Fruit fly (Drosophila melanogaster) whole organism, embryonic: ENCODE data around the gene CG14329.

Source experiments
- Abd-B ChIP-seq: fragments of 200-800 bp; sonication (Bioruptor generic); optimal IDR thresholded peaks from 2 replicates; lab custom pipeline; 2018; ENCODE audit warnings: missing biosample characterization, mild to moderate bottlenecking, missing genetic modification characterization, moderate library complexity
- Adf1 ChIP-seq: fragments of 200-800 bp; sonication (Bioruptor generic); IDR thresholded peaks from 2 replicates; pipeline ENCODE4 v1.3.6; 2022; ENCODE audit warnings: missing biosample characterization, missing genetic modification characterization
- C15 ChIP-seq: fragments of 200-800 bp; sonication (Bioruptor generic); IDR thresholded peaks from 3 replicates; pipeline ENCODE4 v1.3.6; 2022; ENCODE audit warnings: missing biosample characterization, missing genetic modification characterization
- CG10274 ChIP-seq: fragments of 200-800 bp; sonication (Bioruptor generic); optimal IDR thresholded peaks from 3 replicates; lab custom pipeline; 2017; ENCODE audit warnings: missing biosample characterization, mild to moderate bottlenecking, missing genetic modification characterization
- CG11696 ChIP-seq: fragments of 200-800 bp; sonication (Bioruptor generic); IDR thresholded peaks from 2 replicates; pipeline ENCODE4 v1.3.6; 2022; ENCODE audit warnings: missing biosample characterization, missing genetic modification characterization
- CG13296 ChIP-seq: fragments of 200-800 bp; sonication (Bioruptor generic); optimal IDR thresholded peaks from 3 replicates; lab custom pipeline; 2018; ENCODE audit warnings: missing biosample characterization, mild to moderate bottlenecking, missing genetic modification characterization
- CG14710 ChIP-seq: fragments of 200-800 bp; sonication (Bioruptor generic); optimal IDR thresholded peaks from 3 replicates; lab custom pipeline; 2019; ENCODE audit warnings: missing biosample characterization, mild to moderate bottlenecking, missing genetic modification characterization, moderate library complexity
- CG14965 ChIP-seq: fragments of 200-800 bp; sonication (Bioruptor generic); optimal IDR thresholded peaks from 2 replicates; lab custom pipeline; 2016; ENCODE audit warnings: missing biosample characterization, missing genetic modification characterization, borderline replicate concordance
- CG16779 ChIP-seq: fragments of 200-800 bp; sonication (Bioruptor generic); IDR thresholded peaks from 2 replicates; pipeline ENCODE4 v1.3.6; 2022; ENCODE audit warnings: missing biosample characterization, missing genetic modification characterization
- CG16813 ChIP-seq: fragments of 200-800 bp; sonication (Bioruptor generic); IDR thresholded peaks from 3 replicates; pipeline ENCODE4 v1.3.6; 2022; ENCODE audit warnings: missing biosample characterization, missing genetic modification characterization; ENCODE audit not compliant: partially characterized antibody
- CG16815 ChIP-seq: fragments of 200-800 bp; sonication (Bioruptor generic); optimal IDR thresholded peaks from 3 replicates; lab custom pipeline; 2017; ENCODE audit warnings: missing biosample characterization, mild to moderate bottlenecking, missing genetic modification characterization
- CG2712 ChIP-seq: fragments of 200-800 bp; optimal IDR thresholded peaks from 3 replicates; lab custom pipeline; 2019; ENCODE audit warnings: missing biosample characterization, mild to moderate bottlenecking, missing genetic modification characterization, moderate library complexity
- CG32532 ChIP-seq: fragments of 200-800 bp; sonication (Bioruptor generic); IDR thresholded peaks from 2 replicates; pipeline ENCODE4 v1.3.6; 2022; ENCODE audit warnings: missing biosample characterization, missing genetic modification characterization
- CG4282 ChIP-seq: fragments of 200-800 bp; sonication (Bioruptor generic); optimal IDR thresholded peaks from 2 replicates; lab custom pipeline; 2016; ENCODE audit warnings: missing biosample characterization, missing genetic modification characterization
- CG4730 ChIP-seq: fragments of 200-800 bp; sonication (Bioruptor generic); IDR thresholded peaks from 2 replicates; pipeline ENCODE4 v1.3.6; 2022; ENCODE audit warnings: missing biosample characterization, missing genetic modification characterization
- CG7271 ChIP-seq: fragments of 200-800 bp; sonication (Bioruptor generic); optimal IDR thresholded peaks from 2 replicates; lab custom pipeline; 2018; ENCODE audit warnings: missing biosample characterization, mild to moderate bottlenecking, missing genetic modification characterization, moderate library complexity
- CG8478 ChIP-seq: fragments of >200 bp; optimal IDR thresholded peaks from 2 replicates; lab custom pipeline; 2018
- CG8765 ChIP-seq: fragments of 200-800 bp; sonication (Bioruptor generic); IDR thresholded peaks from 2 replicates; pipeline ENCODE4 v1.3.6; 2022; ENCODE audit warnings: missing biosample characterization, missing genetic modification characterization
- CG8924 ChIP-seq: fragments of 200-800 bp; optimal IDR thresholded peaks from 3 replicates; lab custom pipeline; 2019; ENCODE audit warnings: missing biosample characterization, mild to moderate bottlenecking, missing genetic modification characterization, moderate library complexity
- CG9215 ChIP-seq: fragments of 200-800 bp; sonication (Bioruptor generic); IDR thresholded peaks from 2 replicates; pipeline ENCODE4 v1.3.6; 2022; ENCODE audit warnings: missing biosample characterization, missing genetic modification characterization
- CG9437 ChIP-seq: fragments of 200-800 bp; sonication (Bioruptor generic); optimal IDR thresholded peaks from 2 replicates; lab custom pipeline; 2018; ENCODE audit warnings: missing biosample characterization, mild to moderate bottlenecking, missing genetic modification characterization
- CrebB ChIP-seq: fragments of 200-800 bp; sonication (Bioruptor generic); optimal IDR thresholded peaks from 3 replicates; lab custom pipeline; 2018; ENCODE audit warnings: missing biosample characterization, mild to moderate bottlenecking, missing genetic modification characterization
- D ChIP-seq, 2 experiments: fragments of 200-800 bp in 1 of 2; fragments of >200 bp in 1 of 2; sonication (Bioruptor generic) in 1 of 2; optimal IDR thresholded peaks; 2 replicates in 1 of 2; 3 replicates in 1 of 2; lab custom pipeline; 2017; ENCODE audit warnings: mild to moderate bottlenecking in 1 of 2, missing biosample characterization in 1 of 2, missing genetic modification characterization in 1 of 2, missing genetic modification reagents in 1 of 2
- D19A ChIP-seq: fragments of 200-800 bp; optimal IDR thresholded peaks from 3 replicates; lab custom pipeline; 2019; ENCODE audit warnings: missing biosample characterization, mild to moderate bottlenecking, missing genetic modification characterization, moderate library complexity
- Dfd ChIP-seq, 2 experiments: fragments of >200 bp; optimal IDR thresholded peaks; 2 replicates each; lab custom pipeline; 2017; ENCODE audit warnings: missing biosample characterization in 2 of 2, missing genetic modification characterization in 2 of 2
- E2f1 ChIP-seq: fragments of 200-800 bp; sonication (Bioruptor generic); IDR thresholded peaks from 2 replicates; pipeline ENCODE4 v1.3.6; 2022; ENCODE audit warnings: missing biosample characterization, missing genetic modification characterization
- HLH4C ChIP-seq: fragments of 200-800 bp; sonication (Bioruptor generic); IDR thresholded peaks from 3 replicates; pipeline ENCODE4 v1.3.6; 2022; ENCODE audit warnings: missing biosample characterization, missing genetic modification characterization; ENCODE audit not compliant: partially characterized antibody
- Hand ChIP-seq: fragments of 200-800 bp; sonication (Bioruptor generic); optimal IDR thresholded peaks from 2 replicates; lab custom pipeline; 2017; ENCODE audit warnings: mild to moderate bottlenecking, missing biosample characterization, missing genetic modification reagents, missing genetic modification characterization
- MTF-1 ChIP-seq: fragments of 200-800 bp; sonication (Bioruptor generic); optimal IDR thresholded peaks from 2 replicates; lab custom pipeline; 2018; ENCODE audit warnings: missing biosample characterization, mild to moderate bottlenecking, missing genetic modification characterization, borderline replicate concordance
- Meics ChIP-seq: fragments of 200-800 bp; sonication (Bioruptor generic); optimal IDR thresholded peaks from 2 replicates; lab custom pipeline; 2017; ENCODE audit warnings: missing biosample characterization, mild to moderate bottlenecking, missing genetic modification characterization
- Nf-YC ChIP-seq: fragments of 200-800 bp; optimal IDR thresholded peaks from 3 replicates; lab custom pipeline; 2019; ENCODE audit warnings: missing biosample characterization, mild to moderate bottlenecking, missing genetic modification characterization, moderate library complexity
- Oli ChIP-seq: fragments of 200-800 bp; sonication (Bioruptor generic); optimal IDR thresholded peaks from 2 replicates; lab custom pipeline; 2018; ENCODE audit warnings: missing biosample characterization, mild to moderate bottlenecking, missing genetic modification characterization, moderate library complexity
- amos ChIP-seq: fragments of 200-800 bp; sonication (Bioruptor generic); IDR thresholded peaks from 2 replicates; pipeline ENCODE4 v1.3.6; 2022; ENCODE audit warnings: missing biosample characterization, missing genetic modification characterization; ENCODE audit not compliant: partially characterized antibody
- ase ChIP-seq: fragments of 200-800 bp; sonication (Bioruptor generic); IDR thresholded peaks from 3 replicates; pipeline ENCODE4 v1.3.6; 2022; ENCODE audit warnings: missing biosample characterization, missing genetic modification characterization
- ato ChIP-seq: fragments of 200-800 bp; sonication (Bioruptor generic); IDR thresholded peaks from 2 replicates; pipeline ENCODE4 v1.3.6; 2022; ENCODE audit warnings: missing biosample characterization, missing genetic modification characterization; ENCODE audit not compliant: partially characterized antibody
- dmrt11E ChIP-seq: fragments of 200-800 bp; sonication (Bioruptor generic); optimal IDR thresholded peaks from 3 replicates; lab custom pipeline; 2018; ENCODE audit warnings: missing biosample characterization, mild to moderate bottlenecking, missing genetic modification characterization, moderate library complexity
- en ChIP-seq: fragments of 200-800 bp; sonication (Bioruptor generic); optimal IDR thresholded peaks from 2 replicates; lab custom pipeline; 2016; ENCODE audit warnings: missing biosample characterization, missing genetic modification characterization
- gsb-n ChIP-seq: fragments of 200-800 bp; sonication (Bioruptor generic); optimal IDR thresholded peaks from 3 replicates; lab custom pipeline; 2018; ENCODE audit warnings: missing biosample characterization, mild to moderate bottlenecking, missing genetic modification characterization
- ind ChIP-seq: fragments of 200-800 bp; sonication (Bioruptor generic); optimal IDR thresholded peaks from 3 replicates; lab custom pipeline; 2016; ENCODE audit warnings: missing biosample characterization, missing genetic modification characterization
- lmd ChIP-seq: fragments of 200-800 bp; sonication (Bioruptor generic); IDR thresholded peaks from 2 replicates; pipeline ENCODE4 v1.3.6; 2022; ENCODE audit warnings: missing biosample characterization, missing genetic modification characterization
- nerfin-2 ChIP-seq: fragments of 200-800 bp; sonication (Bioruptor generic); IDR thresholded peaks from 2 replicates; pipeline ENCODE4 v1.3.6; 2022; ENCODE audit warnings: missing biosample characterization, missing genetic modification characterization; ENCODE audit not compliant: partially characterized antibody
- oc ChIP-seq: fragments of 200-800 bp; sonication (Bioruptor generic); optimal IDR thresholded peaks from 2 replicates; lab custom pipeline; 2018; ENCODE audit warnings: missing biosample characterization, mild to moderate bottlenecking, missing genetic modification characterization, moderate library complexity
- pb ChIP-seq: fragments of 200-800 bp; sonication (Bioruptor generic); optimal IDR thresholded peaks from 3 replicates; lab custom pipeline; 2016; ENCODE audit warnings: missing biosample characterization, missing genetic modification characterization
- pfk ChIP-seq: fragments of 200-800 bp; sonication (Bioruptor generic); optimal IDR thresholded peaks from 2 replicates; lab custom pipeline; 2018; ENCODE audit warnings: missing biosample characterization, mild to moderate bottlenecking, missing genetic modification characterization, moderate library complexity
- repo ChIP-seq: fragments of 200-800 bp; sonication (Bioruptor generic); optimal IDR thresholded peaks from 2 replicates; lab custom pipeline; 2016; ENCODE audit warnings: missing biosample characterization, missing genetic modification characterization
- trh ChIP-seq: fragments of 200-800 bp; sonication (Bioruptor generic); optimal IDR thresholded peaks from 2 replicates; lab custom pipeline; 2016; ENCODE audit warnings: missing biosample characterization, missing genetic modification characterization
- z ChIP-seq: fragments of 200-800 bp; sonication (Bioruptor generic); IDR thresholded peaks from 3 replicates; pipeline ENCODE4 v1.3.6; 2022; ENCODE audit warnings: missing biosample characterization, missing genetic modification characterization
- zen2 ChIP-seq: fragments of 200-800 bp; sonication (Bioruptor generic); IDR thresholded peaks from 3 replicates; pipeline ENCODE4 v1.3.6; 2022; ENCODE audit warnings: missing biosample characterization, missing genetic modification characterization; ENCODE audit not compliant: partially characterized antibody

Gene CG14329

DNA sequence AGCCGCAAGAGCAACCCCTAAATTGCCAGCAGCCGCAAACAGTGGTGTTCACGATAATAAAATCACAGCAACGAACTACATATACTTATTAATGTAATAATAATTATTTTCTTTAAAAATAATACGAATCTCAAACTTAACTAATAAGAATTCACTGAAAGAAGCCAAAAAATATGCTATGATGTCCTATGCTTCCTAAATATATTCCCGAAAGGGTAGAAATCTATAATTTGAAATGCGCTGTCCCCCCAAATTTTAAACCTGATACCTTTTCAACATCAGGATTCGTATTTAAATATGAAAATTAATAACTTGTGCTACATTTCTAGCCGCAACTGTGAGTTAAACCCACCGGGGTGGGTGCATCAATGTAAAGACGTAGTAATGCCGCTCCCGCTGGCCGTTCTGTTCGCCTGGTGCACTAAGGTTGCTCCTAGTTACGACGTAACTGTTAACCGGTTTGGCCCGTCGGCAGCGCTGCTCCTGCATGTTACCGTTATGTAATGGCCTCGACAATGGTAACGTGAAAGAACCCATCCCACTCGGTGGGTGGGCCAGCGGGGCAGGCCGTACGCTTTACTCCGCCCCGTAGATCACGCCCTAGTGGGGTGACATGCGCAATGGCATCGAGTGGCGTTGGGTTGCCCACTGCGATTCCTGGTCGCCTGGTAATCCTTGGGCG, 4.8 kb upstream of the CG14329 start (continued):
- no peak for TF ChIP-seq pfk
- 0 out of 3 replicates have a peak, but pooled peaks have one; percentile 16 for TF ChIP-seq CG16813
- no peak for TF ChIP-seq CrebB (tag; lab: Kevin White, UChicago)
- peak; percentile 80; the same call in 1 of the 2 replicates for TF ChIP-seq Adf1 (GFP tag; lab: Robert Waterston, UW)
- TF ChIP-seq Nf-YC (tag; lab: Kevin White, UChicago), result peak; percentile 46
- TF ChIP-seq Meics (GFP tag; lab: Kevin White, UChicago), result peak; percentile 90
- peak; percentile 97 for TF ChIP-seq CG11696 (GFP tag; lab: Robert Waterston, UW)
- no peak for TF ChIP-seq HLH4C
- TF ChIP-seq CG9215 (GFP tag; lab: Robert Waterston, UW), result peak; percentile 47
- TF ChIP-seq E2f1, result peak; percentile 42; the same call in 1 of the 2 replicates
- no peak for TF ChIP-seq CG4282 (GFP tag; lab: Kevin White, UChicago)
- peak; percentile 57 for TF ChIP-seq MTF-1 (GFP tag; lab: Kevin White, UChicago)
- no peak; the same call in 2 of the 3 replicates for TF ChIP-seq ase (GFP tag; lab: Robert Waterston, UW)
- no peak; the same call in 1 of the 2 replicates for TF ChIP-seq amos
- TF ChIP-seq pb, result no peak
- no peak for TF ChIP-seq C15 (GFP tag; lab: Robert Waterston, UW)
- peak; percentile 74 for TF ChIP-seq CG8765 (GFP tag; lab: Robert Waterston, UW)
- TF ChIP-seq en (GFP tag; lab: Kevin White, UChicago), result no peak
- peak; percentile 89 for TF ChIP-seq D19A (tag; lab: Kevin White, UChicago)
- TF ChIP-seq D (optimal IDR thresholded peaks at IDR 0.05; lab: Kevin White, UChicago), result peak; percentile 5
- peak; percentile 84 for TF ChIP-seq D (GFP tag; optimal IDR thresholded peaks at IDR 0.05; lab: Kevin White, UChicago)
- peak; percentile 58 for TF ChIP-seq CG10274
- TF ChIP-seq CG14710, result peak; percentile 90
- no peak for TF ChIP-seq Dfd (GFP tag; optimal IDR thresholded peaks at IDR 0.05; lab: Kevin White, UChicago)
- TF ChIP-seq Abd-B (GFP tag; lab: Kevin White, UChicago), result peak; percentile 73
- peak; percentile 40; the same call in 1 of the 2 replicates for TF ChIP-seq CG32532 (GFP tag; lab: Robert Waterston, UW)
- TF ChIP-seq CG8478, result peak; percentile 57
- TF ChIP-seq CG13296 (GFP tag; lab: Kevin White, UChicago), result peak; percentile 87
- TF ChIP-seq CG16815 (GFP tag; lab: Kevin White, UChicago), result peak; percentile 85
- peak; percentile 93 for TF ChIP-seq CG2712
- TF ChIP-seq dmrt11E (tag; lab: Kevin White, UChicago), result peak; percentile 92
- TF ChIP-seq Hand, result peak; percentile 82
- TF ChIP-seq z (GFP tag; lab: Robert Waterston, UW), result no peak
- TF ChIP-seq Oli (tag; lab: Kevin White, UChicago), result peak; percentile 89
- TF ChIP-seq trh (GFP tag; lab: Kevin White, UChicago), result peak; percentile 14
- TF ChIP-seq CG8924 (tag; lab: Kevin White, UChicago), result peak; percentile 94
- TF ChIP-seq CG7271 (tag; lab: Kevin White, UChicago), result peak; percentile 69
- peak; percentile 37 for TF ChIP-seq oc (tag; lab: Kevin White, UChicago)
- TF ChIP-seq CG14965 (GFP tag; lab: Kevin White, UChicago), result no peak
- peak; percentile 64 for TF ChIP-seq ind
- peak; percentile 92 for TF ChIP-seq CG9437
- TF ChIP-seq CG16779 (GFP tag; lab: Robert Waterston, UW), result no peak
- TF ChIP-seq zen2, result no peak
- 0 out of 2 replicates have a peak, but pooled peaks have one; percentile 34 for TF ChIP-seq CG4730 (GFP tag; lab: Robert Waterston, UW)
- peak; percentile 83 for TF ChIP-seq lmd
- no peak for TF ChIP-seq ato
- no peak for TF ChIP-seq nerfin-2 (GFP tag; lab: Robert Waterston, UW)
- TF ChIP-seq repo (GFP tag; lab: Kevin White, UChicago), result no peak
- peak; percentile 84 for TF ChIP-seq gsb-n
